Worm (Caenorhabditis elegans) whole organism, early embryonic: ENCODE data around the gene dpy-27.

ENCODE experiments used
- B0310.2 ChIP-seq: sonication (generic microtip); optimal IDR thresholded peaks from 2 replicates; lab custom pipeline; 2016; ENCODE audit warnings: mild to moderate bottlenecking, missing genetic modification characterization, missing compliant biosample characterization
- F13C5.2 ChIP-seq: sonication (generic microtip); optimal IDR thresholded peaks from 2 replicates; lab custom pipeline; 2017; ENCODE audit warnings: mild to moderate bottlenecking, missing genetic modification characterization, inconsistent platforms, missing compliant biosample characterization
- aly-1 ChIP-seq: sonication (generic microtip); optimal IDR thresholded peaks from 2 replicates; lab custom pipeline; 2016; ENCODE audit warnings: missing genetic modification characterization, missing compliant biosample characterization
- ama-1 ChIP-seq: fragments of 150-350 bp; optimal IDR thresholded peaks from 2 replicates; lab custom pipeline; 2014
- ceh-13 ChIP-seq: fragments of 200-800 bp; sonication (Bioruptor generic); optimal IDR thresholded peaks from 2 replicates; lab custom pipeline; 2018; ENCODE audit warnings: mild to moderate bottlenecking, missing genetic modification characterization, missing compliant biosample characterization
- ceh-36 ChIP-seq: sonication (generic microtip); optimal IDR thresholded peaks from 2 replicates; lab custom pipeline; 2016; ENCODE audit warnings: missing genetic modification characterization, inconsistent platforms, missing compliant biosample characterization
- ets-7 ChIP-seq: sonication (generic microtip); optimal IDR thresholded peaks from 2 replicates; lab custom pipeline; 2016; ENCODE audit warnings: missing genotype, missing genetic modification characterization, missing compliant biosample characterization
- flt-1 ChIP-seq: fragments of 200-800 bp; sonication (Bioruptor generic); IDR thresholded peaks from 2 replicates; pipeline ENCODE4 v1.3.6; 2022; ENCODE audit warnings: missing genetic modification characterization, missing compliant biosample characterization
- hnd-1 ChIP-seq: sonication (generic microtip); optimal IDR thresholded peaks from 2 replicates; lab custom pipeline; 2016; ENCODE audit warnings: missing genetic modification characterization, missing compliant biosample characterization
- pes-1 ChIP-seq: fragments of 200-800 bp; sonication (Bioruptor generic); IDR thresholded peaks from 2 replicates; pipeline ENCODE4 v1.3.6; 2022; ENCODE audit warnings: missing genetic modification reagents, missing genetic modification characterization, missing compliant biosample characterization
- scrt-1 ChIP-seq: fragments of 200-800 bp; sonication (Bioruptor generic); IDR thresholded peaks from 2 replicates; pipeline ENCODE4 v1.3.6; 2022; ENCODE audit warnings: missing genetic modification characterization, missing compliant biosample characterization
- tbx-11 ChIP-seq: fragments of 200-800 bp; sonication (Bioruptor generic); IDR thresholded peaks from 2 replicates; pipeline ENCODE4 v1.3.6; 2022; ENCODE audit warnings: missing genetic modification characterization, missing compliant biosample characterization
- tbx-37 ChIP-seq: fragments of 200-800 bp; sonication (Bioruptor generic); conservative IDR thresholded peaks from 2 replicates; pipeline ENCODE4 v1.3.6; 2022; ENCODE audit warnings: missing genetic modification reagents, missing genetic modification characterization, missing compliant biosample characterization
- tra-4 ChIP-seq: sonication (generic microtip); optimal IDR thresholded peaks from 2 replicates; lab custom pipeline; 2017; ENCODE audit warnings: missing genetic modification characterization, missing compliant biosample characterization

DNA sequence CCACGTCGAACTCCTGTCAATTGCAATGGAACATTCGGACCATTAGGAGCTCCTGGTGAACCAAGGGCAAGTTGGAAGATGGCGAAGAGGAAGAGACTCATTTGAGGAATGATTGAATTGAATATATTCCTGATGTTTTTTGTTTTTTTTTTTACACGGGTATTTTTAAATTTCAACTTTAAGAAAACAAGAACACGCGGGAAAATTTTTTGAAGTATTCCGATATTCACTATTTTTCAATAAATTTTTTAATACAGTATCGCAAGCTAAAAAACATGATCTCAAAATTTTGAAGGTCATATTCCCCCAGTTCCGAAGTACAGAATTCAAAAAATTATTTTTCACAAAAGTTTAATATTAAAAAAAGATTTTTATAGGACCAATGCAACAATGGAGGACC, 9.6 kb upstream of the dpy-27 start, which contains the start of gene cnnm-5:
- TF ChIP-seq aly-1 (tag; lab: Kevin White, UChicago): no peak
- no peak for TF ChIP-seq ama-1 (lab: Kevin White, UChicago)
- no peak for TF ChIP-seq ceh-13
- no peak for TF ChIP-seq hnd-1 (tag; lab: Kevin White, UChicago)
- no peak for TF ChIP-seq tbx-37 (GFP tag; lab: Robert Waterston, UW)
- TF ChIP-seq scrt-1 (GFP tag; lab: Robert Waterston, UW): no peak
- no peak for TF ChIP-seq B0310.2 (tag; lab: Kevin White, UChicago)
- TF ChIP-seq tbx-11 (GFP tag; lab: Robert Waterston, UW): no peak
- no peak for TF ChIP-seq ets-7 (tag; lab: Kevin White, UChicago)
- TF ChIP-seq flt-1 (GFP tag; lab: Robert Waterston, UW): no peak
- TF ChIP-seq pes-1 (GFP tag; lab: Robert Waterston, UW): no peak
- TF ChIP-seq ceh-36: no peak
- no peak for TF ChIP-seq tra-4 (tag; lab: Kevin White, UChicago)
- no peak for TF ChIP-seq F13C5.2 (tag; lab: Kevin White, UChicago)
